Fruit fly (Drosophila melanogaster): ENCODE measurements around the gene CG14374.

Gene CG14374

DNA sequence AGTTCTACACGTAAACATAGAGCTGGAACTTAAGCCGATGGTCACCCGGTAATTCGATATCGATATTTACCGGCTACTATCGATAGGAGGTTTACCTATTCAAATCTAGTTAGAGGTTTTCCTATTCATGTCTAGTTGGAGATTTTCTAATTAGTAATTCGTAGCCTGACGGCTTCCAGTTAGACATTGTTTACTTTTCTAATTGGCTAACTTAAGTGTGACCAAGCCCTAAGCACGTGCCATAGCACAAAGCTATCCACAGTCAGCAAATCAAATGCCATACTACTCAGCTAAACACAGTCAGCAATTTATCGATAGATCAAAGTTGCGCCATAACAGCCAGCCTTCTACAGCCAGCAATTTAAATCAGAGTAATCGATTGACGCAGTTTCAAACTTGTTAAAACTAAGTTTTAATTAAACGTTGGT is 6.1 kb upstream of the CG14374 start, which contains the start of gene Dpm3 (continued):
- TF ChIP-seq CG13424 (tag; optimal IDR thresholded peaks at IDR 0.05) (peak; percentile 27), Ptx1 (GFP tag; IDR thresholded peaks at IDR 0.05) (no peak), CG3163 (GFP tag; optimal IDR thresholded peaks at IDR 0.05) (peak; percentile 93), jigr1 (GFP tag; IDR thresholded peaks at IDR 0.05) (no peak), wor (GFP tag; IDR thresholded peaks at IDR 0.05) (no peak), CG10979 (tag; optimal IDR thresholded peaks at IDR 0.05) (peak; percentile 15), CG8944 (GFP tag; optimal IDR thresholded peaks at IDR 0.05) (peak; percentile 52), BEAF-32 (GFP tag; optimal IDR thresholded peaks at IDR 0.05) (peak; percentile 93), sr (GFP tag; IDR thresholded peaks at IDR 0.05) (no peak), Sox102F (GFP tag; optimal IDR thresholded peaks at IDR 0.05) (peak; percentile 13), az2 (GFP tag; optimal IDR thresholded peaks at IDR 0.05) (no peak), pum (GFP tag; optimal IDR thresholded peaks at IDR 0.05) (peak; percentile 41), CG18599 (GFP tag; optimal IDR thresholded peaks at IDR 0.05) (no peak), fu2 (GFP tag; optimal IDR thresholded peaks at IDR 0.05) (peak; percentile 10), Atf3 (GFP tag; optimal IDR thresholded peaks at IDR 0.05) (peak; percentile 23), CG11696 (GFP tag; IDR thresholded peaks at IDR 0.05) (no peak), zen (tag; optimal IDR thresholded peaks at IDR 0.05) (peak; percentile 68), maf-S (GFP tag; optimal IDR thresholded peaks at IDR 0.05) (no peak), Chrac-16 (GFP tag; optimal IDR thresholded peaks at IDR 0.05) (no peak), Stat92E (GFP tag; optimal IDR thresholded peaks at IDR 0.05) (peak in 1 of 3 experiments; percentile 78), dan (GFP tag; IDR thresholded peaks at IDR 0.05) (no peak), gro (GFP tag; optimal IDR thresholded peaks at IDR 0.05) (peak; percentile 26), BtbVII (GFP tag; optimal IDR thresholded peaks at IDR 0.05) (no peak), Hey (tag; optimal IDR thresholded peaks at IDR 0.05) (no peak), CG9817 (tag; optimal IDR thresholded peaks at IDR 0.05) (peak; percentile 40), Fer3 (tag; optimal IDR thresholded peaks at IDR 0.05) (no peak), CG14050 (GFP tag; IDR thresholded peaks at IDR 0.05) (no peak), Doc2 (GFP tag; IDR thresholded peaks at IDR 0.05) (no peak)

DNA sequence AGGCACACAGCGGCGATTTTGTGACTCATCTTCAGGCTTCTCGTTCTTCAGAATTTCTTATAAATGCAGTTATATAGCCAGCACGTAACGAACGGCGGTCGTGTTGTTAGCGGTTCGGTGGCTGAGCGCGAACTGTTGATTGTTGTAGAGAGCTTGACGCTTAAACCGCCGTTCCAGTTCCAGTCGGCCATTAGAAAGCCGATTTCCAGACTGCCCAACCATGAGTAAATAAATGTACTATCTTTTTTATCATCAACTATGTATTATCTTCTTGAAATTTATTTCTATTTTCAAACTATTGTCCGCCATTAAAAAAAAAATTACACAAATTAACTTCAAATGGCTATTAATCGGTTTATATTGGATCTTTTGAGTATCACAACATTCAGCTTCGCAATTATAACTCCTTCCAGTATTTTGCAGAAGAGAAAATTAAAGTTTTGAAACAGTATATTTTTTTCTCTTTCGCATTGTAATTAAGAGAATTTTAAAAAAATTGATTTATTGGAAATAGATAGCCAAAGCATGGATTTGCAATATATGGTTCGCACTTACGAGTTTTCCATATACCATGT is 4.9 kb upstream of the CG14374 start, which contains the start of gene GILT1:
TSS of gene GILT1 (minus strand) at position 141 of the 575 bp plus-strand sequence.
- no peak for TF ChIP-seq toy (GFP tag; IDR thresholded peaks at IDR 0.05)
- no peak for TF ChIP-seq GATAe (GFP tag; conservative IDR thresholded peaks at IDR 0.05)
- no peak for TF ChIP-seq CG4360 (GFP tag; IDR thresholded peaks at IDR 0.05)
- no peak for TF ChIP-seq dmrt99B (tag; optimal IDR thresholded peaks at IDR 0.05)
- no peak for TF ChIP-seq pnt (GFP tag; optimal IDR thresholded peaks at IDR 0.05)
- no peak for TF ChIP-seq Fer1 (GFP tag; optimal IDR thresholded peaks at IDR 0.05)
- 0 out of 2 replicates have a peak, but pooled peaks have one; percentile 15 for TF ChIP-seq sim (GFP tag; IDR thresholded peaks at IDR 0.05)
- no peak for TF ChIP-seq CG11696 (GFP tag; IDR thresholded peaks at IDR 0.05)
- 0 out of 4 replicates have a peak, but pooled peaks have one; percentile 62 for TF ChIP-seq chinmo (GFP tag; IDR thresholded peaks at IDR 0.05; ENCODE audit: partially characterized antibody)
- no peak for TF ChIP-seq CG7271 (tag; optimal IDR thresholded peaks at IDR 0.05)
- TF ChIP-seq MTF-1 (GFP tag; optimal IDR thresholded peaks at IDR 0.05; ENCODE audit: borderline replicate concordance) = no peak
- peak; percentile 63 for TF ChIP-seq sens (GFP tag)
- no peak for TF ChIP-seq CG11247 (GFP tag; IDR thresholded peaks at IDR 0.05)
- no peak for TF ChIP-seq zf30C (GFP tag; optimal IDR thresholded peaks at IDR 0.05)
- no peak for TF ChIP-seq sens-2 (GFP tag; IDR thresholded peaks at IDR 0.05)
- TF ChIP-seq pzg (GFP tag; optimal IDR thresholded peaks at IDR 0.05) = peak; percentile 0
- 0 out of 3 replicates have a peak, but pooled peaks have one; percentile 35 for TF ChIP-seq CG34422 (GFP tag; IDR thresholded peaks at IDR 0.05)
- peak; percentile 52; the same call in 1 of the 2 replicates for TF ChIP-seq chm (GFP tag; IDR thresholded peaks at IDR 0.05)
- TF ChIP-seq CG6689 (GFP tag; IDR thresholded peaks at IDR 0.05) = no peak
- no peak for TF ChIP-seq CG33213 (GFP tag; optimal IDR thresholded peaks at IDR 0.05)
- TF ChIP-seq CHES-1-like (GFP tag; optimal IDR thresholded peaks at IDR 0.05) = no peak
- no peak for TF ChIP-seq pb (GFP tag; optimal IDR thresholded peaks at IDR 0.05)
- TF ChIP-seq ERR (GFP tag; optimal IDR thresholded peaks at IDR 0.05) = no peak
- no peak for TF ChIP-seq NFAT (GFP tag; IDR thresholded peaks at IDR 0.05)
- TF ChIP-seq CG17186 (GFP tag; optimal IDR thresholded peaks at IDR 0.05) = no peak

Measured in whole organism, embryonic.